Fruit fly (Drosophila melanogaster) whole organism, embryonic: ENCODE data around the gene GNBP3.

Experiments
- Aef1 ChIP-seq: fragments of 200-800 bp; sonication (Bioruptor generic); IDR thresholded peaks from 3 replicates; pipeline ENCODE4 v1.3.6; 2022; ENCODE audit warnings: missing biosample characterization, missing genetic modification characterization
- Antp ChIP-seq: fragments of 200-800 bp; sonication (Bioruptor generic); optimal IDR thresholded peaks from 3 replicates; lab custom pipeline; 2016; ENCODE audit warnings: missing biosample characterization, missing genetic modification characterization
- Bgb ChIP-seq: fragments of 200-800 bp; sonication (Bioruptor generic); IDR thresholded peaks from 2 replicates; pipeline ENCODE4 v1.3.6; 2022; ENCODE audit warnings: missing biosample characterization, missing genetic modification characterization; ENCODE audit not compliant: partially characterized antibody
- CG10462 ChIP-seq: fragments of 200-800 bp; sonication (Bioruptor generic); optimal IDR thresholded peaks from 2 replicates; lab custom pipeline; 2016; ENCODE audit warnings: missing biosample characterization, missing genetic modification characterization
- CG11398 ChIP-seq: fragments of 200-800 bp; sonication (Bioruptor generic); optimal IDR thresholded peaks from 2 replicates; lab custom pipeline; 2016; ENCODE audit warnings: missing biosample characterization, missing genetic modification characterization
- CG12769 ChIP-seq: fragments of 200-800 bp; sonication (Bioruptor generic); optimal IDR thresholded peaks from 2 replicates; lab custom pipeline; 2019; ENCODE audit warnings: missing biosample characterization, mild to moderate bottlenecking, missing genetic modification characterization, moderate library complexity
- CG14441 ChIP-seq: fragments of 200-800 bp; sonication (Bioruptor generic); IDR thresholded peaks from 2 replicates; pipeline ENCODE4 v1.3.6; 2022; ENCODE audit warnings: missing biosample characterization, missing genetic modification characterization
- CG15601 ChIP-seq: fragments of 200-800 bp; sonication (Bioruptor generic); optimal IDR thresholded peaks from 3 replicates; lab custom pipeline; 2019; ENCODE audit warnings: missing biosample characterization, mild to moderate bottlenecking, missing genetic modification characterization, moderate library complexity
- CG1603 ChIP-seq: fragments of 200-800 bp; sonication (Bioruptor generic); optimal IDR thresholded peaks from 2 replicates; lab custom pipeline; 2019; ENCODE audit warnings: missing biosample characterization, mild to moderate bottlenecking, missing genetic modification characterization, moderate library complexity
- CG17328 ChIP-seq: fragments of 200-800 bp; sonication (Bioruptor generic); IDR thresholded peaks from 2 replicates; pipeline ENCODE4 v1.3.6; 2022; ENCODE audit warnings: missing biosample characterization, missing genetic modification characterization
- CG18599 ChIP-seq: fragments of 200-800 bp; sonication (Bioruptor generic); optimal IDR thresholded peaks from 3 replicates; lab custom pipeline; 2017; ENCODE audit warnings: missing biosample characterization, missing genetic modification characterization, mild to moderate bottlenecking, moderate library complexity, missing genetic modification reagents
- CG2116 ChIP-seq: fragments of 200-800 bp; sonication (Bioruptor generic); optimal IDR thresholded peaks from 3 replicates; lab custom pipeline; 2018; ENCODE audit warnings: missing biosample characterization, mild to moderate bottlenecking, missing genetic modification characterization
- CG32772 ChIP-seq: fragments of 200-800 bp; sonication (Bioruptor generic); IDR thresholded peaks from 2 replicates; pipeline ENCODE4 v1.3.6; 2022; ENCODE audit warnings: missing biosample characterization, missing genetic modification characterization
- CG3995 ChIP-seq: fragments of 200-800 bp; sonication (Bioruptor generic); optimal IDR thresholded peaks from 3 replicates; lab custom pipeline; 2016; ENCODE audit warnings: missing biosample characterization, missing genetic modification characterization
- CG42726 ChIP-seq: fragments of 200-800 bp; sonication (Bioruptor generic); IDR thresholded peaks from 2 replicates; pipeline ENCODE4 v1.3.6; 2022; ENCODE audit warnings: missing biosample characterization, missing genetic modification characterization; ENCODE audit not compliant: partially characterized antibody
- CG43689 ChIP-seq: fragments of 200-800 bp; sonication (Bioruptor generic); IDR thresholded peaks from 2 replicates; pipeline ENCODE4 v1.3.6; 2022; ENCODE audit warnings: missing biosample characterization, missing genetic modification characterization
- CG5953 ChIP-seq: fragments of 200-800 bp; sonication (Bioruptor generic); IDR thresholded peaks from 2 replicates; pipeline ENCODE4 v1.3.6; 2022; ENCODE audit warnings: missing biosample characterization, missing genetic modification characterization
- CG6689 ChIP-seq: fragments of 200-800 bp; sonication (Bioruptor generic); IDR thresholded peaks from 2 replicates; pipeline ENCODE4 v1.3.6; 2022; ENCODE audit warnings: missing biosample characterization, missing genetic modification characterization
- CG6765 ChIP-seq: fragments of 200-800 bp; sonication (Bioruptor generic); optimal IDR thresholded peaks from 3 replicates; lab custom pipeline; 2017; ENCODE audit warnings: missing biosample characterization, mild to moderate bottlenecking, missing genetic modification characterization
- CG7271 ChIP-seq: fragments of 200-800 bp; sonication (Bioruptor generic); optimal IDR thresholded peaks from 2 replicates; lab custom pipeline; 2018; ENCODE audit warnings: missing biosample characterization, mild to moderate bottlenecking, missing genetic modification characterization, moderate library complexity
- CG7372 ChIP-seq: fragments of 200-800 bp; sonication (Bioruptor generic); IDR thresholded peaks from 2 replicates; pipeline ENCODE4 v1.3.6; 2022; ENCODE audit warnings: missing biosample characterization, missing genetic modification characterization
- CG7928 ChIP-seq: fragments of 200-800 bp; sonication (Bioruptor generic); optimal IDR thresholded peaks from 2 replicates; lab custom pipeline; 2017; ENCODE audit warnings: missing biosample characterization, mild to moderate bottlenecking, missing genetic modification characterization
- CG8388 ChIP-seq: fragments of 200-800 bp; sonication (Bioruptor generic); optimal IDR thresholded peaks from 2 replicates; lab custom pipeline; 2019; ENCODE audit warnings: missing biosample characterization, mild to moderate bottlenecking, missing genetic modification characterization, moderate library complexity
- Camta ChIP-seq: fragments of 200-800 bp; sonication (Bioruptor generic); optimal IDR thresholded peaks from 2 replicates; lab custom pipeline; 2016; ENCODE audit warnings: missing biosample characterization, missing genetic modification characterization
- Dp ChIP-seq: fragments of 200-800 bp; sonication (Bioruptor generic); optimal IDR thresholded peaks from 2 replicates; lab custom pipeline; 2018; ENCODE audit warnings: missing biosample characterization, mild to moderate bottlenecking, missing genetic modification characterization, moderate library complexity
- Hr51 ChIP-seq, 2 experiments: fragments of 200-800 bp; sonication (Bioruptor generic); optimal IDR thresholded peaks; 2 replicates in 1 of 2; 3 replicates in 1 of 2; lab custom pipeline; 2016 to 2018; ENCODE audit warnings: missing biosample characterization in 2 of 2, missing genetic modification characterization in 2 of 2, mild to moderate bottlenecking in 1 of 2, moderate library complexity in 1 of 2
- MTF-1 ChIP-seq: fragments of 200-800 bp; sonication (Bioruptor generic); optimal IDR thresholded peaks from 2 replicates; lab custom pipeline; 2018; ENCODE audit warnings: missing biosample characterization, mild to moderate bottlenecking, missing genetic modification characterization, borderline replicate concordance
- Med ChIP-seq: fragments of 200-800 bp; sonication (Bioruptor generic); peaks from one replicate; lab custom pipeline; 2016; ENCODE audit warnings: missing biosample characterization, missing genetic modification characterization, mild to moderate bottlenecking, inconsistent platforms, moderate library complexity
- Meics ChIP-seq: fragments of 200-800 bp; sonication (Bioruptor generic); optimal IDR thresholded peaks from 2 replicates; lab custom pipeline; 2017; ENCODE audit warnings: missing biosample characterization, mild to moderate bottlenecking, missing genetic modification characterization
- NC2α ChIP-seq: fragments of 200-800 bp; sonication (Bioruptor generic); optimal IDR thresholded peaks from 2 replicates; lab custom pipeline; 2016; ENCODE audit warnings: missing biosample characterization, missing genetic modification characterization
- Six4 ChIP-seq: fragments of 200-800 bp; sonication (Bioruptor generic); optimal IDR thresholded peaks from 2 replicates; lab custom pipeline; 2016; ENCODE audit warnings: missing biosample characterization, missing genetic modification characterization
- Sox102F ChIP-seq: fragments of 200-800 bp; sonication (Bioruptor generic); optimal IDR thresholded peaks from 2 replicates; lab custom pipeline; 2018; ENCODE audit warnings: missing biosample characterization, mild to moderate bottlenecking, missing genetic modification characterization, moderate library complexity
- YL-1 ChIP-seq: fragments of 200-800 bp; sonication (Bioruptor generic); optimal IDR thresholded peaks from 3 replicates; lab custom pipeline; 2017; ENCODE audit warnings: missing biosample characterization, mild to moderate bottlenecking, missing genetic modification characterization
- cas ChIP-seq: fragments of 200-800 bp; sonication (Bioruptor generic); IDR thresholded peaks from 2 replicates; pipeline ENCODE4 v1.3.6; 2022; ENCODE audit warnings: missing biosample characterization, missing genetic modification characterization
- chif ChIP-seq, 2 experiments: fragments of 200-800 bp; sonication (Bioruptor generic); optimal IDR thresholded peaks; 3 replicates each; lab custom pipeline; 2016; ENCODE audit warnings: missing biosample characterization in 2 of 2, missing genetic modification characterization in 2 of 2
- chm ChIP-seq: fragments of 200-800 bp; sonication (Bioruptor generic); IDR thresholded peaks from 2 replicates; pipeline ENCODE4 v1.3.6; 2022; ENCODE audit warnings: missing biosample characterization, missing genetic modification characterization
- ci ChIP-seq: fragments of 200-800 bp; sonication (Bioruptor generic); IDR thresholded peaks from 3 replicates; pipeline ENCODE4 v1.3.6; 2022; ENCODE audit warnings: missing biosample characterization, missing genetic modification characterization
- crol ChIP-seq: fragments of 200-800 bp; sonication (Bioruptor generic); IDR thresholded peaks from 2 replicates; pipeline ENCODE4 v1.3.6; 2022; ENCODE audit warnings: missing biosample characterization, missing genetic modification characterization
- fd3F ChIP-seq: fragments of 200-800 bp; sonication (Bioruptor generic); optimal IDR thresholded peaks from 2 replicates; lab custom pipeline; 2018; ENCODE audit warnings: missing biosample characterization, mild to moderate bottlenecking, missing genetic modification characterization, moderate library complexity
- lbe ChIP-seq: fragments of 200-800 bp; sonication (Bioruptor generic); optimal IDR thresholded peaks from 2 replicates; lab custom pipeline; 2016; ENCODE audit warnings: missing biosample characterization, mild to moderate bottlenecking, missing genetic modification characterization
- nom ChIP-seq: fragments of 200-800 bp; sonication (Bioruptor generic); optimal IDR thresholded peaks from 2 replicates; lab custom pipeline; 2017; ENCODE audit warnings: missing biosample characterization, missing genetic modification characterization, mild to moderate bottlenecking, moderate library complexity, missing genetic modification reagents
- pb ChIP-seq: fragments of 200-800 bp; sonication (Bioruptor generic); optimal IDR thresholded peaks from 3 replicates; lab custom pipeline; 2016; ENCODE audit warnings: missing biosample characterization, missing genetic modification characterization
- prd ChIP-seq, 3 experiments: fragments of >200 bp in 2 of 3; fragments of 200-800 bp in 1 of 3; sonication (Bioruptor generic) in 1 of 3; optimal IDR thresholded peaks in 2 of 3; IDR thresholded peaks in 1 of 3; 2 replicates in 2 of 3; 3 replicates in 1 of 3; pipeline versions ENCODE4 v1.3.6 to Lab custom; 2017 to 2022; ENCODE audit warnings: missing biosample characterization in 1 of 3, missing genetic modification characterization in 1 of 3
- pros ChIP-seq: fragments of 200-800 bp; sonication (Bioruptor generic); optimal IDR thresholded peaks from 3 replicates; lab custom pipeline; 2019; ENCODE audit warnings: missing biosample characterization, mild to moderate bottlenecking, missing genetic modification characterization, moderate library complexity
- seq ChIP-seq: fragments of 200-800 bp; sonication (Bioruptor generic); IDR thresholded peaks from 2 replicates; pipeline ENCODE4 v1.3.6; 2022; ENCODE audit warnings: missing biosample characterization, missing genetic modification characterization
- sqz ChIP-seq: fragments of 200-800 bp; sonication (Bioruptor generic); optimal IDR thresholded peaks from 3 replicates; lab custom pipeline; 2018; ENCODE audit warnings: missing biosample characterization, mild to moderate bottlenecking, missing genetic modification characterization
- sr ChIP-seq: fragments of 200-800 bp; sonication (Bioruptor generic); IDR thresholded peaks from 3 replicates; pipeline ENCODE4 v1.3.6; 2022; ENCODE audit warnings: missing biosample characterization, missing genetic modification characterization
- tin ChIP-seq: fragments of 200-800 bp; sonication (Bioruptor generic); optimal IDR thresholded peaks from 3 replicates; lab custom pipeline; 2016; ENCODE audit warnings: missing biosample characterization, missing genetic modification characterization
- z ChIP-seq: fragments of 200-800 bp; sonication (Bioruptor generic); IDR thresholded peaks from 3 replicates; pipeline ENCODE4 v1.3.6; 2022; ENCODE audit warnings: missing biosample characterization, missing genetic modification characterization
- zfh1 ChIP-seq: fragments of 200-800 bp; sonication (Bioruptor generic); IDR thresholded peaks from 3 replicates; pipeline ENCODE4 v1.3.6; 2022; ENCODE audit warnings: missing biosample characterization, missing genetic modification characterization

The GNBP3 gene

dm6 chr3L:8912332-8912731 lies 42.5 kb upstream of the GNBP3 start, which contains the start of the genes Tsp66E and mfr (continued):
- TF ChIP-seq CG11398 (GFP tag; lab: Kevin White, UChicago) (no peak), crol (0 out of 2 replicates have a peak, but pooled peaks have one; percentile 46), Hr51 (GFP tag; optimal IDR thresholded peaks at IDR 0.05; lab: Kevin White, UChicago) (peak; percentile 15 to 85), CG8388 (no peak), Dp (GFP tag; lab: Kevin White, UChicago) (peak; percentile 3), zfh1 (GFP tag; lab: Robert Waterston, UW) (peak; percentile 28; the same call in 1 of the 3 replicates), CG32772 (GFP tag; lab: Robert Waterston, UW) (no peak), CG6765 (GFP tag; lab: Kevin White, UChicago) (peak; percentile 24), chif (GFP tag; optimal IDR thresholded peaks at IDR 0.05; lab: Kevin White, UChicago) (no peak), CG43689 (GFP tag; lab: Robert Waterston, UW) (no peak), Sox102F (no peak), CG42726 (GFP tag; lab: Robert Waterston, UW) (0 out of 2 replicates have a peak, but pooled peaks have one; percentile 16), CG5953 (GFP tag; lab: Robert Waterston, UW) (no peak), prd (optimal IDR thresholded peaks at IDR 0.05; lab: Kevin White, UChicago) (no peak), prd (GFP tag; IDR thresholded peaks at IDR 0.05; lab: Robert Waterston, UW) (no peak), sqz (peak; percentile 72), chm (GFP tag; lab: Robert Waterston, UW) (peak; percentile 72; the same call in 1 of the 2 replicates), CG6689 (GFP tag; lab: Robert Waterston, UW) (no peak), Bgb (GFP tag; lab: Robert Waterston, UW) (peak; percentile 63), Meics (GFP tag; lab: Kevin White, UChicago) (peak; percentile 92), Six4 (GFP tag; lab: Kevin White, UChicago) (no peak), CG7372 (no peak), Med (peak; percentile 93), pros (GFP tag; lab: Kevin White, UChicago) (no peak), CG17328 (GFP tag; lab: Robert Waterston, UW) (peak; percentile 8; the same call in 1 of the 2 replicates), cas (GFP tag; lab: Robert Waterston, UW) (peak; percentile 9; the same call in 1 of the 2 replicates), lbe (no peak), Antp (GFP tag; lab: Kevin White, UChicago) (peak; percentile 4), tin (GFP tag; lab: Kevin White, UChicago) (no peak), fd3F (GFP tag; lab: Kevin White, UChicago) (no peak), NC2α (GFP tag; lab: Kevin White, UChicago) (no peak), MTF-1 (GFP tag; lab: Kevin White, UChicago) (no peak), CG12769 (tag; lab: Kevin White, UChicago) (peak; percentile 93), nom (GFP tag; lab: Kevin White, UChicago) (peak; percentile 88), YL-1 (GFP tag; lab: Kevin White, UChicago) (no peak), ci (GFP tag; lab: Robert Waterston, UW) (peak; percentile 74; the same call in 2 of the 3 replicates), CG1603 (tag; lab: Kevin White, UChicago) (no peak), CG7271 (tag; lab: Kevin White, UChicago) (no peak), CG7928 (GFP tag; lab: Kevin White, UChicago) (no peak), CG2116 (GFP tag; lab: Kevin White, UChicago) (no peak), Camta (no peak), CG10462 (no peak), CG3995 (GFP tag; lab: Kevin White, UChicago) (no peak), CG15601 (no peak), sr (GFP tag; lab: Robert Waterston, UW) (0 out of 3 replicates have a peak, but pooled peaks have one; percentile 36), Aef1 (GFP tag; lab: Robert Waterston, UW) (no peak), pb (GFP tag; lab: Kevin White, UChicago) (no peak), CG14441 (no peak), seq (GFP tag; lab: Robert Waterston, UW) (peak; percentile 38; the same call in 1 of the 2 replicates), CG18599 (GFP tag; lab: Kevin White, UChicago) (peak; percentile 46), z (GFP tag; lab: Robert Waterston, UW) (peak; percentile 89)
